Fruit fly (Drosophila melanogaster) whole organism, prepupa: ENCODE measurements around the gene CG10164.

ENCODE experiments used
- CG1621 ChIP-seq: fragments of 200-800 bp; sonication (Bioruptor generic); optimal IDR thresholded peaks from 3 replicates; lab custom pipeline; 2018; ENCODE audit warnings: missing biosample characterization, mild to moderate bottlenecking, missing genetic modification characterization
- CG6792 ChIP-seq: fragments of 200-800 bp; sonication (Bioruptor generic); optimal IDR thresholded peaks from 3 replicates; lab custom pipeline; 2016; ENCODE audit warnings: missing biosample characterization, missing genetic modification characterization
- CG6854 ChIP-seq: fragments of 200-800 bp; sonication (Bioruptor generic); optimal IDR thresholded peaks from 2 replicates; lab custom pipeline; 2017; ENCODE audit warnings: missing biosample characterization, mild to moderate bottlenecking, missing genetic modification characterization
- CG9139 ChIP-seq: fragments of 200-800 bp; sonication (Bioruptor generic); optimal IDR thresholded peaks from 3 replicates; lab custom pipeline; 2017; ENCODE audit warnings: missing biosample characterization, mild to moderate bottlenecking, missing genetic modification characterization
- Eip75B ChIP-seq: fragments of 200-800 bp; sonication (Bioruptor generic); optimal IDR thresholded peaks from 3 replicates; lab custom pipeline; 2016; ENCODE audit warnings: missing biosample characterization, missing genetic modification characterization
- Gug ChIP-seq: fragments of 200-800 bp; sonication (Bioruptor generic); IDR thresholded peaks from 2 replicates; pipeline ENCODE4 v1.3.6; 2022; ENCODE audit warnings: missing biosample characterization, missing genetic modification characterization
- Lpt ChIP-seq: fragments of 200-800 bp; sonication (Bioruptor generic); optimal IDR thresholded peaks from 3 replicates; lab custom pipeline; 2016; ENCODE audit warnings: missing biosample characterization, missing genetic modification characterization
- fd59A ChIP-seq: fragments of 200-800 bp; sonication (Bioruptor generic); optimal IDR thresholded peaks from 2 replicates; lab custom pipeline; 2017; ENCODE audit warnings: missing biosample characterization, mild to moderate bottlenecking, missing genetic modification characterization, missing genetic modification reagents
- salr ChIP-seq, 2 experiments: fragments of 200-800 bp; sonication (Bioruptor generic); optimal IDR thresholded peaks; 3 replicates each; lab custom pipeline; 2016 to 2018; ENCODE audit warnings: missing biosample characterization in 2 of 2, missing genetic modification characterization in 2 of 2, mild to moderate bottlenecking in 1 of 2

- TF ChIP-seq CG9139 (GFP tag; lab: Kevin White, UChicago), result no peak
- TF ChIP-seq CG6792, result no peak
- no peak for TF ChIP-seq salr (GFP tag; optimal IDR thresholded peaks at IDR 0.05; lab: Kevin White, UChicago)
- TF ChIP-seq Eip75B (GFP tag; lab: Kevin White, UChicago), result no peak
- no peak for TF ChIP-seq Lpt (GFP tag; lab: Kevin White, UChicago)
- TF ChIP-seq Gug (GFP tag; lab: Robert Waterston, UW), result no peak
- TF ChIP-seq CG6854 (GFP tag; lab: Kevin White, UChicago), result no peak
- no peak for TF ChIP-seq fd59A (GFP tag; lab: Kevin White, UChicago)
- no peak for TF ChIP-seq CG1621 (tag; lab: Kevin White, UChicago)
These were observed 20.1 kb downstream of the CG10164 start, which contains the start of gene Ugt303B1 for dm6 chr3R:23536610-23537009.
